Fruit fly (Drosophila melanogaster) whole organism: ENCODE data around the gene CG15019.

Experiments
- CG8478 ChIP-seq: fragments of >200 bp; optimal IDR thresholded peaks from 2 replicates; lab custom pipeline; 2018; ENCODE audit warnings: inconsistent platforms
- pan ChIP-seq: fragments of >200 bp; optimal IDR thresholded peaks from 2 replicates; lab custom pipeline; 2017
- usp ChIP-seq: fragments of >200 bp; optimal IDR thresholded peaks from 2 replicates; lab custom pipeline; 2017; ENCODE audit warnings: missing biosample characterization, missing genetic modification characterization, mixed read lengths

DNA sequence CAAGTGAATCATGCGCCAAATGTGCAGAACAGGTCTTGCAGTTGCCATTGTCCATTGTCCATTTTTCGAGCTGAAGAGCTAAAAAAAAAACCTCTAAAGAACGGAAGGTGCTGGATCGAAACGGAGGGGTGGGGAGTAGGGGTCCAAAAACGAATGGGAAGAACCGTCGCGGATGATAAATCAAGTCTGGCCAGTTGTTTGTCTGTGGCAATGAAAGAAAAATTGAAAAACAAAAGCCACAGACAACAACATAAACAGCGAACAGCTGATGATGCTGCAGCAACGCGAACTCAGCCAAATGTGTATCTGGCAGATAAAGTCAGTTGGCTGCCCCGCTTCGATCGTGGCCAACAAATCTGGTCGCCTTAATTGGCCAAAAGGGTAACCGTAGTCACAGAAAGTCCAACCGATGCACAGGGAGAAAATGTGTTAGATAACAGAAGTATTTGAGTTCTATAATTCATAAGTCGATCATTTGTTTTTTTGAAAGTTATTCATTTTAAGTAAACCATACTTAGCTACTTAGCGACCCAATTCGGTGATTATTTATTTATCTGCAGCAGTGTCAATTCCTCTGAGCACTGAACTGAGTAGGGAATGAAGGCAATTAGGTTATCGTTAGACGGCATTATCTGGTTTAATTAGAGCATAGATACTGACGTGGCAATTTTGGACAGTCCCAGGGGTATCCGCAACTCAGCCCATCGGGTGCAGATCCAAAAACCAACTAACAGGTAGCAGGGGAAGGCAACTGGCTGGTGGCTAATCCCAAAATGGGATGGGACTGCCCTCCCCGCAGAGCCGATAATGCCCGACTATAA lies 2.7 kb upstream of the CG15019 start:
- TF ChIP-seq usp (GFP tag; lab: Kevin White, UChicago) (no peak), pan (no peak), CG8478 (lab: Kevin White, UChicago) (no peak)
